Worm (Caenorhabditis elegans): ENCODE measurements around the gene mrp-4.

Gene mrp-4

DNA sequence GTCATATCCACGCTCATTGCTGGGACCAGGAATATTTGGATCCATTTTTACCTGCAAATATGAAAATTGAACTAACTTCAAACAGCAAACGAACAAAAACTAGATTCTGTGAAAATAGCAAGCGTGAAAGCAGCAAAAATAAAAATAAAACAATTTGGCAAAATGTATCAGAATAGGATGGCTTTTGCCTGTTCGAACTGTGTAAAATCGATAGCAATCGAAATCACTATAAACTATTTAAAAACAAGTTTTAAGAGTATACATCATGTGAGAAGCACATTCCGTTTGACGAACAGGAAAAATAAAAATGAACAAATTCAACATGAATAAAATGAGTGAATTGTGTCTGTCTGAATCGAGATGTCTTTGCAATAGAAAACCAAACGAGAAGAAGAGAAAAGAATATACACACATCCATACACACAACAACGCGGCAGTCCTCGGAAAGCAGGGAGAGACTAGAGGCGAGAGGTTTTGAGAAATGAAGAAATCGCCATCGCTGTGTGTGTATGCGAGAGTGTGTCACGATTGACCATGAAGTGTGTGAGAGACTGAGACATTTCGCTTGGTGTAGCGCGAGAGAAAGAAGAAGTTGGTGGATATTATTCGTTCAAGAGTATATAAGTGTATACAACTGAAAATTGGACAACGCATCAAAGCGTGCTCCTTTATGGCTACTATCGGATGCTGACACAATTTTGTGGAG is 15.5 kb downstream of the mrp-4 start, which contains the start of gene phf-34:
Gene phf-34 (minus strand): TSS at position 51 of the 706 bp plus-strand sequence.
- TF ChIP-seq blmp-1 (tag; optimal IDR thresholded peaks at IDR 0.05) (no peak), sem-2 (GFP tag; optimal IDR thresholded peaks at IDR 0.05) (no peak), flh-1 (GFP tag; optimal IDR thresholded peaks at IDR 0.05) (no peak), drap-1 (GFP tag; optimal IDR thresholded peaks at IDR 0.05) (no peak), pha-4 (tag; optimal IDR thresholded peaks at IDR 0.05) (no peak), nhr-12 (tag; optimal IDR thresholded peaks at IDR 0.05) (no peak), lin-32 (GFP tag; optimal IDR thresholded peaks at IDR 0.05) (no peak), lin-13 (tag; optimal IDR thresholded peaks at IDR 0.05) (no peak), nhr-2 (tag; optimal IDR thresholded peaks at IDR 0.05) (no peak), nhr-76 (tag; optimal IDR thresholded peaks at IDR 0.05) (no peak), mls-2 (tag; optimal IDR thresholded peaks at IDR 0.05) (peak; percentile 22), ham-2 (GFP tag; optimal IDR thresholded peaks at IDR 0.05) (peak; percentile 21), mep-1 (tag; optimal IDR thresholded peaks at IDR 0.05) (peak; percentile 22), unc-120 (tag; optimal IDR thresholded peaks at IDR 0.05; ENCODE audit: poor library complexity, severe bottlenecking) (peak; percentile 38), tbx-8 (GFP tag; optimal IDR thresholded peaks at IDR 0.05) (no peak), M03D4.4 (tag; optimal IDR thresholded peaks at IDR 0.05) (no peak), ceh-43 (GFP tag; optimal IDR thresholded peaks at IDR 0.05) (no peak), ceh-83 (GFP tag; optimal IDR thresholded peaks at IDR 0.05) (no peak), unc-62 (GFP tag; optimal IDR thresholded peaks at IDR 0.05) (peak; percentile 37), ceh-39 (tag; optimal IDR thresholded peaks at IDR 0.05) (no peak), hlh-1 (tag; optimal IDR thresholded peaks at IDR 0.05) (peak; percentile 35), ces-1 (GFP tag; optimal IDR thresholded peaks at IDR 0.05) (peak; percentile 66), nhr-28 (tag; optimal IDR thresholded peaks at IDR 0.05) (no peak), nhr-237 (tag; optimal IDR thresholded peaks at IDR 0.05) (no peak), zip-8 (tag; optimal IDR thresholded peaks at IDR 0.05) (no peak), unc-39 (tag; optimal IDR thresholded peaks at IDR 0.05) (no peak), lsy-2 (tag; optimal IDR thresholded peaks at IDR 0.05) (no peak), ztf-11 (tag; optimal IDR thresholded peaks at IDR 0.05) (no peak), snpc-4 (tag; optimal IDR thresholded peaks at IDR 0.05) (no peak), sptf-1 (tag; optimal IDR thresholded peaks at IDR 0.05) (peak; percentile 28), elt-3 (tag; optimal IDR thresholded peaks at IDR 0.05) (no peak)

DNA sequence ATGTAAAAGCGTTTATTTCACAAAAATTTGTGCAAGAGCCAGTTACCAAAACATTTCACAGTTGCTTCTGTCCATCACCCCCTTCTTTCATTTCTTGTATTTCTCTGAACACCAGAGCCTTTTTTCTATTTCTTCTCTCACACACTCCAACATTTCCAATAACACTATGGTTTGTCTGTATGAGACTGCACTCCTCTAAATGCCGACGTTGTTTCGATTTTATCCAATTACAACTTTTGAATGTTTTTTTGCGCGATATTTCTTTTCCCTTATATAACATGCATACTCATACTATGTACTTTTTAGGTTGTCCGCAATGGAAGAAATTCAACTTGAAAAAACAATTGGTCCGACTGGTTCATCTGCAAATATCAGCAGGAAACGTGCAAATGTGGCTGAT is 21.8 kb downstream of the mrp-4 start, which contains the start of gene F21G4.5:
Gene F21G4.5 (plus strand): TSS at position 301 of the 400 bp plus-strand sequence.
- TF ChIP-seq ceh-83 (GFP tag; optimal IDR thresholded peaks at IDR 0.05), result no peak
- no peak for TF ChIP-seq unc-39 (tag; optimal IDR thresholded peaks at IDR 0.05)

DNA sequence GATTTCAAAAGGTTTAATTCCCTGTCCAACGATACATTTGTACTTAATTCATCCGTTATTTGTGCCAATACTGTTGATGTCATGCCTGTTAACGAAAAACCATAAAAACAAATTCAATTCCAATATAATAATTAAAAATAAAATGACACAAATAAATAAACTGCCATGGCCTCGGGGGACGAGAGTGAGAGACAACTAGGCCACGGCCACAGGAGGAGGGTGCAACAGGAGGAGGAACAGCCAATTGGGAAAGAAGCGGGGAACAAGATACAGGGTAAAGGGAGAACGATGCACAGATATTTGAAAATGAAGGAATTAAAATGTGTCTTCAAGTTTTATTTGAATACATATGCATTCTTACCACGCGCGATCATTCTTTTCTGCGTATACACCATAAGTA is 33.3 kb downstream of the mrp-4 start, which contains the start of gene F21G4.6:
Gene F21G4.6 (minus strand): TSS at position 87 of the 400 bp plus-strand sequence.
- TF ChIP-seq snpc-4 (tag; optimal IDR thresholded peaks at IDR 0.05) (no peak), elt-3 (tag; optimal IDR thresholded peaks at IDR 0.05) (no peak), lin-13 (tag; optimal IDR thresholded peaks at IDR 0.05) (no peak), nhr-28 (tag; optimal IDR thresholded peaks at IDR 0.05) (no peak), sem-2 (GFP tag; optimal IDR thresholded peaks at IDR 0.05) (no peak), nhr-76 (tag; optimal IDR thresholded peaks at IDR 0.05) (no peak), nhr-2 (tag; optimal IDR thresholded peaks at IDR 0.05) (no peak)

DNA sequence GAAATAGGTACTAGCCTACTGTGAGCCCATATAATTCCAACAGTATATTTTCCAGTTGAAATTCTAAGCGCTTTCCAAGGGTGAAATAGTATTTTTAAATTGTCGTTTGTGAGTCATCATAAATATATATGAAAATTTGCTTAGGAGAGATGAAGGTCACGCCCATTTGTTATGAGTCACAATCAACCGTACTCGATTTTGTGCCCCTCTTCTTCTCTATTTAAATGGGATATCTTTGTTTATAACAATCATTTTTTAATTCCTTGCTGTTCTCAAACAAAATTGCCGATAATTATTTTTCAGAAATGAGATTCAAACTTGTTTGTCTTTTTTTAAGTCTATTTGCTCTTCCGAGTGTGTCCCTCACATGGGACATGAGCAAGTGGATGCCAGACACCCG is 34.9 kb downstream of the mrp-4 start, which contains the start of gene folr-1:
Gene folr-1 (plus strand): TSS at position 301 of the 400 bp plus-strand sequence.
- TF ChIP-seq ces-1 (GFP tag; optimal IDR thresholded peaks at IDR 0.05) (no peak), bed-3 (GFP tag; optimal IDR thresholded peaks at IDR 0.05) (no peak), cnd-1 (tag; optimal IDR thresholded peaks at IDR 0.05) (no peak), zip-8 (tag; optimal IDR thresholded peaks at IDR 0.05) (no peak), lsy-2 (tag; optimal IDR thresholded peaks at IDR 0.05) (no peak), nhr-2 (tag; optimal IDR thresholded peaks at IDR 0.05) (no peak), nhr-76 (tag; optimal IDR thresholded peaks at IDR 0.05) (no peak)

All from whole organism, mixed stage, embryonic.